Fruit fly (Drosophila melanogaster): Measurements from ENCODE around the gene Ir68a.

Gene Ir68a

DNA sequence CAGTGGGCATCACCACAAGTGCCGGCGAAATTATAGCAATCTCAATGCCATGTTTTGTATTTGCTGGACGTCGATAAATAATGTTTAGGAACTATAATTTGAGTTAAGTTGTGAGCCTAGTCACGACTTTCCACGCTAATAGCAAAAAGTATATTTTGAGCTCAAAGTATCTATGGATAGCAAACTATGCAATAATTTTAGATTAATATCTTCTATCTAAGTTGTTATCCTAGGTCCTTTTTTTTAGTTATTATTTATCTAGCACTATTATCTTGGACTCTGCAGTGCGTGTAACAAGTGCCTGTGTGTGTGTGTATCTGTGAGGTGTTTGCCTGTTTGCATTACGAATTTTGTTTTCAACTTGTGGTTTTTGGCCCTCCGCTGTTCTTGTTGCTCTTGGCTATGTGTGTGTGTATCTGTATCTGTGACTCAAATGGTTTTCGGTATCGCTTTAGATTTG lies 24.3 kb upstream of the Ir68a start (continued):
- peak; percentile 68 to 83 for TF ChIP-seq dpn (GFP tag; optimal IDR thresholded peaks at IDR 0.05)
- TF ChIP-seq zfh1 (GFP tag; IDR thresholded peaks at IDR 0.05), result peak; percentile 76
- TF ChIP-seq Sry-β (GFP tag; optimal IDR thresholded peaks at IDR 0.05), result peak; percentile 5
- peak; percentile 55 for TF ChIP-seq mirr (GFP tag; optimal IDR thresholded peaks at IDR 0.05)
- TF ChIP-seq Atf6 (GFP tag; IDR thresholded peaks at IDR 0.05), result peak; percentile 86
- peak; percentile 72 for TF ChIP-seq CG6854 (GFP tag; optimal IDR thresholded peaks at IDR 0.05)
- TF ChIP-seq Nf-YA (GFP tag; IDR thresholded peaks at IDR 0.05), result no peak
- peak; percentile 95 for TF ChIP-seq Med (GFP tag)
- TF ChIP-seq schlank (tag; optimal IDR thresholded peaks at IDR 0.05), result peak; percentile 51
- TF ChIP-seq luna (GFP tag; optimal IDR thresholded peaks at IDR 0.05), result peak; percentile 29
- peak; percentile 75 for TF ChIP-seq CG12219 (GFP tag; optimal IDR thresholded peaks at IDR 0.05)
- TF ChIP-seq ap (GFP tag; IDR thresholded peaks at IDR 0.05), result peak; percentile 75
- no peak for TF ChIP-seq CG7963 (GFP tag; IDR thresholded peaks at IDR 0.05; ENCODE audit: partially characterized antibody)
- no peak for TF ChIP-seq Scr (GFP tag; IDR thresholded peaks at IDR 0.05; ENCODE audit: partially characterized antibody)
- no peak for TF ChIP-seq CG42726 (GFP tag; IDR thresholded peaks at IDR 0.05; ENCODE audit: partially characterized antibody)
- 0 out of 2 replicates have a peak, but pooled peaks have one; percentile 10 for TF ChIP-seq Lim3 (GFP tag; IDR thresholded peaks at IDR 0.05)
- TF ChIP-seq usp (GFP tag; optimal IDR thresholded peaks at IDR 0.05), result no peak
- TF ChIP-seq CG7372 (GFP tag; IDR thresholded peaks at IDR 0.05), result peak; percentile 63
- peak; percentile 73 for TF ChIP-seq zen (tag; optimal IDR thresholded peaks at IDR 0.05)
- TF ChIP-seq NK7.1 (GFP tag; optimal IDR thresholded peaks at IDR 0.05), result peak; percentile 60
- TF ChIP-seq repo (GFP tag; optimal IDR thresholded peaks at IDR 0.05), result peak; percentile 29
- TF ChIP-seq Hmr (GFP tag; optimal IDR thresholded peaks at IDR 0.05), result peak; percentile 84
- TF ChIP-seq prd (optimal IDR thresholded peaks at IDR 0.05), result no peak
- TF ChIP-seq prd (GFP tag; IDR thresholded peaks at IDR 0.05), result peak; percentile 88
- TF ChIP-seq dimm (GFP tag; IDR thresholded peaks at IDR 0.05), result peak; percentile 36; the same call in 1 of the 2 replicates
- TF ChIP-seq maf-S (GFP tag; optimal IDR thresholded peaks at IDR 0.05), result peak; percentile 53
- TF ChIP-seq dmrt99B (tag; optimal IDR thresholded peaks at IDR 0.05), result peak; percentile 82
- TF ChIP-seq CHES-1-like (GFP tag; optimal IDR thresholded peaks at IDR 0.05), result peak; percentile 76
- TF ChIP-seq tll (GFP tag; optimal IDR thresholded peaks at IDR 0.05), result peak in 1 of 2 experiments; percentile 43
- TF ChIP-seq disco-r (GFP tag; optimal IDR thresholded peaks at IDR 0.05), result peak; percentile 55
- peak; percentile 32 for TF ChIP-seq CG17802 (tag; optimal IDR thresholded peaks at IDR 0.05)
- TF ChIP-seq ssp (GFP tag; IDR thresholded peaks at IDR 0.05), result peak; percentile 55
- peak; percentile 72 for TF ChIP-seq CG10979 (tag; optimal IDR thresholded peaks at IDR 0.05)
- no peak for TF ChIP-seq CG6654 (GFP tag; optimal IDR thresholded peaks at IDR 0.05)
- peak; percentile 53 for TF ChIP-seq ttk (GFP tag; IDR thresholded peaks at IDR 0.05)
- TF ChIP-seq knrl (GFP tag; IDR thresholded peaks at IDR 0.05; ENCODE audit: partially characterized antibody), result no peak
- TF ChIP-seq CG9932 (GFP tag; IDR thresholded peaks at IDR 0.05), result peak; percentile 73
- no peak for TF ChIP-seq Hmx (GFP tag; optimal IDR thresholded peaks at IDR 0.05)
- peak; percentile 71 for TF ChIP-seq croc (GFP tag; conservative IDR thresholded peaks at IDR 0.05)
- TF ChIP-seq hbn (GFP tag; IDR thresholded peaks at IDR 0.05; ENCODE audit: partially characterized antibody), result no peak
- TF ChIP-seq CG17829 (tag; optimal IDR thresholded peaks at IDR 0.05), result peak; percentile 75
- peak; percentile 75 for TF ChIP-seq fd96Cb (tag; optimal IDR thresholded peaks at IDR 0.05)
- no peak for TF ChIP-seq Neu2 (GFP tag; optimal IDR thresholded peaks at IDR 0.05; ENCODE audit: borderline replicate concordance)
- TF ChIP-seq CG12391 (tag; optimal IDR thresholded peaks at IDR 0.05), result peak; percentile 81
- TF ChIP-seq stc (GFP tag; IDR thresholded peaks at IDR 0.05), result peak; percentile 84
- TF ChIP-seq tin (GFP tag; optimal IDR thresholded peaks at IDR 0.05), result peak; percentile 59
- TF ChIP-seq hkb (optimal IDR thresholded peaks at IDR 0.05), result no peak
- peak; percentile 66; the same call in 1 of the 2 replicates for TF ChIP-seq hkb (GFP tag; IDR thresholded peaks at IDR 0.05)
- TF ChIP-seq CG8359 (GFP tag; optimal IDR thresholded peaks at IDR 0.05; ENCODE audit: borderline replicate concordance), result peak; percentile 56
- TF ChIP-seq dmrt11E (tag; optimal IDR thresholded peaks at IDR 0.05), result peak; percentile 79

Data from whole organism, embryonic.